Fruit fly (Drosophila melanogaster) whole organism, embryonic: ENCODE data around the gene Nepl20.

ENCODE experiments used
- Blimp-1 ChIP-seq: fragments of 200-800 bp; sonication (Bioruptor generic); optimal IDR thresholded peaks from 3 replicates; lab custom pipeline; 2018; ENCODE audit warnings: missing biosample characterization, missing genetic modification characterization, mild to moderate bottlenecking, moderate library complexity, missing genetic modification reagents
- CG10209 ChIP-seq: fragments of 200-800 bp; sonication (Bioruptor generic); optimal IDR thresholded peaks from 3 replicates; lab custom pipeline; 2017; ENCODE audit warnings: missing biosample characterization, mild to moderate bottlenecking, missing genetic modification characterization, missing genetic modification reagents
- CG11723 ChIP-seq: fragments of 200-800 bp; sonication (Bioruptor generic); optimal IDR thresholded peaks from 2 replicates; lab custom pipeline; 2017; ENCODE audit warnings: missing biosample characterization, mild to moderate bottlenecking, missing genetic modification characterization
- CG12391 ChIP-seq: fragments of 200-800 bp; sonication (Bioruptor generic); optimal IDR thresholded peaks from 3 replicates; lab custom pipeline; 2018; ENCODE audit warnings: missing biosample characterization, mild to moderate bottlenecking, missing genetic modification characterization, moderate library complexity
- CG13424 ChIP-seq: fragments of 200-800 bp; sonication (Bioruptor generic); optimal IDR thresholded peaks from 2 replicates; lab custom pipeline; 2019; ENCODE audit warnings: missing biosample characterization, mild to moderate bottlenecking, missing genetic modification characterization, moderate library complexity
- CG13894 ChIP-seq: fragments of 200-800 bp; sonication (Bioruptor generic); optimal IDR thresholded peaks from 3 replicates; lab custom pipeline; 2018; ENCODE audit warnings: missing biosample characterization, mild to moderate bottlenecking, missing genetic modification characterization, moderate library complexity
- CG14014 ChIP-seq: fragments of 200-800 bp; sonication (Bioruptor generic); IDR thresholded peaks from 2 replicates; pipeline ENCODE4 v1.3.6; 2022; ENCODE audit warnings: missing biosample characterization, missing genetic modification characterization
- CG17186 ChIP-seq: fragments of 200-800 bp; sonication (Bioruptor generic); optimal IDR thresholded peaks from 3 replicates; lab custom pipeline; 2017; ENCODE audit warnings: missing biosample characterization, missing genetic modification reagents, missing genetic modification characterization
- CG17912 ChIP-seq: fragments of 200-800 bp; sonication (Bioruptor generic); optimal IDR thresholded peaks from 2 replicates; lab custom pipeline; 2018; ENCODE audit warnings: missing biosample characterization, mild to moderate bottlenecking, missing genetic modification characterization
- CG18476 ChIP-seq: fragments of 200-800 bp; sonication (Bioruptor generic); optimal IDR thresholded peaks from 2 replicates; lab custom pipeline; 2016; ENCODE audit warnings: missing biosample characterization, mild to moderate bottlenecking, missing genetic modification characterization
- CG2875 ChIP-seq: fragments of 200-800 bp; sonication (Bioruptor generic); optimal IDR thresholded peaks from 2 replicates; lab custom pipeline; 2017; ENCODE audit warnings: missing biosample characterization, mild to moderate bottlenecking, missing genetic modification characterization, missing genetic modification reagents
- CG4730 ChIP-seq: fragments of 200-800 bp; sonication (Bioruptor generic); IDR thresholded peaks from 2 replicates; pipeline ENCODE4 v1.3.6; 2022; ENCODE audit warnings: missing biosample characterization, missing genetic modification characterization
- CG6654 ChIP-seq: fragments of 200-800 bp; sonication (Bioruptor generic); optimal IDR thresholded peaks from 2 replicates; lab custom pipeline; 2017; ENCODE audit warnings: missing biosample characterization, mild to moderate bottlenecking, missing genetic modification characterization
- CoRest ChIP-seq: fragments of 200-800 bp; sonication (Bioruptor generic); optimal IDR thresholded peaks from 3 replicates; lab custom pipeline; 2018; ENCODE audit warnings: missing biosample characterization, mild to moderate bottlenecking, missing genetic modification characterization, moderate library complexity
- CrebB ChIP-seq: fragments of 200-800 bp; sonication (Bioruptor generic); optimal IDR thresholded peaks from 3 replicates; lab custom pipeline; 2018; ENCODE audit warnings: missing biosample characterization, mild to moderate bottlenecking, missing genetic modification characterization
- Deaf1 ChIP-seq: fragments of 200-800 bp; optimal IDR thresholded peaks from 3 replicates; lab custom pipeline; 2019; ENCODE audit warnings: missing biosample characterization, mild to moderate bottlenecking, missing genetic modification characterization, moderate library complexity
- Dfd ChIP-seq, 2 experiments: fragments of >200 bp; optimal IDR thresholded peaks; 2 replicates each; lab custom pipeline; 2017; ENCODE audit warnings: missing biosample characterization in 2 of 2, missing genetic modification characterization in 2 of 2
- Dip2 ChIP-seq: fragments of 200-800 bp; sonication (Bioruptor generic); IDR thresholded peaks from 2 replicates; pipeline ENCODE4 v1.3.6; 2022; ENCODE audit warnings: missing biosample characterization, missing genetic modification characterization
- Doc3 ChIP-seq: fragments of 200-800 bp; sonication (Bioruptor generic); IDR thresholded peaks from 3 replicates; pipeline ENCODE4 v1.3.6; 2022; ENCODE audit warnings: missing biosample characterization, missing genetic modification characterization; ENCODE audit not compliant: partially characterized antibody
- E2f1 ChIP-seq: fragments of 200-800 bp; sonication (Bioruptor generic); IDR thresholded peaks from 2 replicates; pipeline ENCODE4 v1.3.6; 2022; ENCODE audit warnings: missing biosample characterization, missing genetic modification characterization
- H2.0 ChIP-seq: fragments of 200-800 bp; sonication (Bioruptor generic); IDR thresholded peaks from 2 replicates; pipeline ENCODE4 v1.3.6; 2022; ENCODE audit warnings: missing biosample characterization, missing genetic modification characterization
- MESR4 ChIP-seq: fragments of 200-800 bp; sonication (Bioruptor generic); optimal IDR thresholded peaks from 2 replicates; lab custom pipeline; 2018; ENCODE audit warnings: missing biosample characterization, mild to moderate bottlenecking, missing genetic modification characterization, moderate library complexity
- Ravus ChIP-seq: fragments of 200-800 bp; sonication (Bioruptor generic); IDR thresholded peaks from 2 replicates; pipeline ENCODE4 v1.3.6; 2022; ENCODE audit warnings: missing biosample characterization, missing genetic modification characterization
- Rfx ChIP-seq: fragments of 200-800 bp; sonication (Bioruptor generic); IDR thresholded peaks from 2 replicates; pipeline ENCODE4 v1.3.6; 2022; ENCODE audit warnings: missing biosample characterization, missing genetic modification characterization
- Xrp1 ChIP-seq: fragments of 200-800 bp; sonication (Bioruptor generic); IDR thresholded peaks from 2 replicates; pipeline ENCODE4 v1.3.6; 2022; ENCODE audit warnings: missing biosample characterization, missing genetic modification characterization
- cwo ChIP-seq: fragments of 200-800 bp; sonication (Bioruptor generic); optimal IDR thresholded peaks from 3 replicates; lab custom pipeline; 2017; ENCODE audit warnings: missing biosample characterization, missing genetic modification characterization, mild to moderate bottlenecking, moderate library complexity, missing genetic modification reagents
- dysf ChIP-seq: fragments of 200-800 bp; sonication (Bioruptor generic); IDR thresholded peaks from 3 replicates; pipeline ENCODE4 v1.3.6; 2022; ENCODE audit warnings: missing biosample characterization, missing genetic modification characterization
- en ChIP-seq: fragments of 200-800 bp; sonication (Bioruptor generic); optimal IDR thresholded peaks from 2 replicates; lab custom pipeline; 2016; ENCODE audit warnings: missing biosample characterization, missing genetic modification characterization
- ewg ChIP-seq: fragments of 200-800 bp; sonication (Bioruptor generic); optimal IDR thresholded peaks from 3 replicates; lab custom pipeline; 2017; ENCODE audit warnings: mild to moderate bottlenecking, missing biosample characterization, missing genetic modification reagents, missing genetic modification characterization
- fd3F ChIP-seq: fragments of 200-800 bp; sonication (Bioruptor generic); optimal IDR thresholded peaks from 2 replicates; lab custom pipeline; 2018; ENCODE audit warnings: missing biosample characterization, mild to moderate bottlenecking, missing genetic modification characterization, moderate library complexity
- gem ChIP-seq: fragments of 200-800 bp; sonication (Bioruptor generic); optimal IDR thresholded peaks from 2 replicates; lab custom pipeline; 2019; ENCODE audit warnings: missing biosample characterization, mild to moderate bottlenecking, missing genetic modification characterization, moderate library complexity
- grn ChIP-seq: fragments of 200-800 bp; sonication (Bioruptor generic); optimal IDR thresholded peaks from 3 replicates; lab custom pipeline; 2017; ENCODE audit warnings: missing biosample characterization, missing genetic modification characterization
- gsb ChIP-seq: fragments of 200-800 bp; sonication (Bioruptor generic); IDR thresholded peaks from 2 replicates; pipeline ENCODE4 v1.3.6; 2022; ENCODE audit warnings: missing biosample characterization, missing genetic modification characterization
- lbe ChIP-seq: fragments of 200-800 bp; sonication (Bioruptor generic); optimal IDR thresholded peaks from 2 replicates; lab custom pipeline; 2016; ENCODE audit warnings: missing biosample characterization, mild to moderate bottlenecking, missing genetic modification characterization
- lola ChIP-seq, 3 experiments: fragments of >200 bp in 2 of 3; fragments of 200-800 bp in 1 of 3; sonication (Bioruptor generic) in 1 of 3; optimal IDR thresholded peaks; 2 replicates each; lab custom pipeline; 2017 to 2019; ENCODE audit warnings: missing biosample characterization in 3 of 3, missing genetic modification characterization in 3 of 3, mild to moderate bottlenecking in 1 of 3, moderate library complexity in 1 of 3
- maf-S ChIP-seq: fragments of 200-800 bp; sonication (Bioruptor generic); optimal IDR thresholded peaks from 2 replicates; lab custom pipeline; 2016; ENCODE audit warnings: missing biosample characterization, missing genetic modification characterization
- nom ChIP-seq: fragments of 200-800 bp; sonication (Bioruptor generic); optimal IDR thresholded peaks from 2 replicates; lab custom pipeline; 2017; ENCODE audit warnings: missing biosample characterization, missing genetic modification characterization, mild to moderate bottlenecking, moderate library complexity, missing genetic modification reagents
- oc ChIP-seq: fragments of 200-800 bp; sonication (Bioruptor generic); optimal IDR thresholded peaks from 2 replicates; lab custom pipeline; 2018; ENCODE audit warnings: missing biosample characterization, mild to moderate bottlenecking, missing genetic modification characterization, moderate library complexity
- sc ChIP-seq, 3 experiments: fragments of >200 bp in 2 of 3; fragments of 200-800 bp in 1 of 3; sonication (Bioruptor generic) in 1 of 3; optimal IDR thresholded peaks; 2 replicates in 2 of 3; 3 replicates in 1 of 3; lab custom pipeline; 2017; ENCODE audit warnings: mild to moderate bottlenecking in 1 of 3, missing biosample characterization in 1 of 3, missing genetic modification characterization in 1 of 3, missing genetic modification reagents in 1 of 3
- sens ChIP-seq: fragments of 200-800 bp; sonication (Bioruptor generic); peaks from one replicate; lab custom pipeline; 2016; ENCODE audit warnings: missing biosample characterization, missing genetic modification characterization
- ttk ChIP-seq: fragments of 200-800 bp; sonication (Bioruptor generic); IDR thresholded peaks from 2 replicates; pipeline ENCODE4 v2.1.2; 2022; ENCODE audit warnings: missing biosample characterization, missing genetic modification characterization
- tup ChIP-seq: fragments of 200-800 bp; sonication (Bioruptor generic); optimal IDR thresholded peaks from 2 replicates; lab custom pipeline; 2016; ENCODE audit warnings: missing biosample characterization, mild to moderate bottlenecking, missing genetic modification characterization, moderate library complexity
- unc-4 ChIP-seq: fragments of 200-800 bp; sonication (Bioruptor generic); IDR thresholded peaks from 2 replicates; pipeline ENCODE4 v1.3.6; 2022; ENCODE audit warnings: missing biosample characterization, missing genetic modification characterization; ENCODE audit not compliant: partially characterized antibody
- vnd ChIP-seq: fragments of 200-800 bp; sonication (Bioruptor generic); IDR thresholded peaks from 3 replicates; pipeline ENCODE4 v1.3.6; 2022; ENCODE audit warnings: missing biosample characterization, missing genetic modification characterization; ENCODE audit not compliant: partially characterized antibody
- zen2 ChIP-seq: fragments of 200-800 bp; sonication (Bioruptor generic); IDR thresholded peaks from 3 replicates; pipeline ENCODE4 v1.3.6; 2022; ENCODE audit warnings: missing biosample characterization, missing genetic modification characterization; ENCODE audit not compliant: partially characterized antibody

Gene Nepl20

dm6 chr3R:28846877-28847529 lies 33.6 kb upstream of the Nepl20 start (continued):
- TF ChIP-seq nom (peak; percentile 91), gem (tag; lab: Kevin White, UChicago) (peak; percentile 11)

- TF ChIP-seq E2f1: no peak
- TF ChIP-seq CG17912 (GFP tag; lab: Kevin White, UChicago): no peak
- TF ChIP-seq tup: no peak
- no peak for TF ChIP-seq ewg (GFP tag; lab: Kevin White, UChicago)
- no peak for TF ChIP-seq CG13894 (tag; lab: Kevin White, UChicago)
- no peak for TF ChIP-seq en (GFP tag; lab: Kevin White, UChicago)
- peak; percentile 69 for TF ChIP-seq sens (GFP tag; lab: Kevin White, UChicago)
- TF ChIP-seq oc: no peak
- no peak for TF ChIP-seq gsb (GFP tag; lab: Robert Waterston, UW)
- no peak for TF ChIP-seq Rfx
- no peak for TF ChIP-seq lbe (GFP tag; lab: Kevin White, UChicago)
- TF ChIP-seq H2.0 (GFP tag; lab: Robert Waterston, UW): no peak
- no peak for TF ChIP-seq vnd (GFP tag; lab: Robert Waterston, UW)
- TF ChIP-seq CG11723 (GFP tag; lab: Kevin White, UChicago): no peak
- no peak for TF ChIP-seq CG17186
- no peak for TF ChIP-seq CG10209 (GFP tag; lab: Kevin White, UChicago)
- TF ChIP-seq Deaf1: no peak
- no peak for TF ChIP-seq fd3F
- TF ChIP-seq CG18476 (GFP tag; lab: Kevin White, UChicago): no peak
- TF ChIP-seq grn: no peak
- no peak for TF ChIP-seq cwo
- no peak for TF ChIP-seq zen2 (GFP tag; lab: Robert Waterston, UW)
- TF ChIP-seq Blimp-1: peak; percentile 34
- TF ChIP-seq CG13424 (tag; lab: Kevin White, UChicago): peak; percentile 23
- no peak for TF ChIP-seq Doc3 (GFP tag; lab: Robert Waterston, UW)
- no peak for TF ChIP-seq ttk (GFP tag; lab: Robert Waterston, UW)
- no peak for TF ChIP-seq dysf (GFP tag; lab: Robert Waterston, UW)
- TF ChIP-seq CG4730 (GFP tag; lab: Robert Waterston, UW): no peak
- no peak for TF ChIP-seq sc (optimal IDR thresholded peaks at IDR 0.05; lab: Kevin White, UChicago)
- no peak for TF ChIP-seq sc (GFP tag; optimal IDR thresholded peaks at IDR 0.05; lab: Kevin White, UChicago)
- TF ChIP-seq MESR4 (GFP tag; lab: Kevin White, UChicago): no peak
- no peak for TF ChIP-seq Dip2
- TF ChIP-seq unc-4 (GFP tag; lab: Robert Waterston, UW): no peak
- TF ChIP-seq Ravus: no peak
- no peak for TF ChIP-seq CG14014 (GFP tag; lab: Robert Waterston, UW)
- TF ChIP-seq Dfd (GFP tag; optimal IDR thresholded peaks at IDR 0.05; lab: Kevin White, UChicago): no peak
- TF ChIP-seq CG2875 (GFP tag; lab: Kevin White, UChicago): no peak
- peak in 1 of 3 experiments; percentile 45 for TF ChIP-seq lola (GFP tag; optimal IDR thresholded peaks at IDR 0.05; lab: Kevin White, UChicago)
- no peak for TF ChIP-seq CrebB
- peak; percentile 15 for TF ChIP-seq CG12391 (tag; lab: Kevin White, UChicago)
- TF ChIP-seq maf-S (GFP tag; lab: Kevin White, UChicago): no peak
- TF ChIP-seq CG6654 (GFP tag; lab: Kevin White, UChicago): no peak
- TF ChIP-seq CoRest (tag; lab: Kevin White, UChicago): peak; percentile 42
- TF ChIP-seq Xrp1: no peak
These were observed 32.9 kb upstream of the Nepl20 start for dm6 chr3R:28847547-28848316.
